Worm (Caenorhabditis elegans): ENCODE data around the gene col-91.

- TF ChIP-seq crh-2 (tag; optimal IDR thresholded peaks at IDR 0.05) = no peak
- TF ChIP-seq R02D3.7 (tag; optimal IDR thresholded peaks at IDR 0.05) = no peak
- TF ChIP-seq skn-1 (tag; optimal IDR thresholded peaks at IDR 0.05) = no peak
- TF ChIP-seq lin-13 (GFP tag; optimal IDR thresholded peaks at IDR 0.05) = no peak
- TF ChIP-seq nhr-10 (tag; optimal IDR thresholded peaks at IDR 0.05) = no peak
- TF ChIP-seq nhr-11 (tag; optimal IDR thresholded peaks at IDR 0.05) = no peak
- TF ChIP-seq lsy-2 (tag; optimal IDR thresholded peaks at IDR 0.05) = no peak
- TF ChIP-seq ama-1 (optimal IDR thresholded peaks at IDR 0.05) = no peak
- TF ChIP-seq lin-11 (tag; optimal IDR thresholded peaks at IDR 0.05) = no peak
- no peak for TF ChIP-seq elt-3 (tag; optimal IDR thresholded peaks at IDR 0.05)
- TF ChIP-seq alr-1 (tag; optimal IDR thresholded peaks at IDR 0.05) = no peak
- TF ChIP-seq unc-62 (GFP tag; optimal IDR thresholded peaks at IDR 0.05) = no peak
Observed at ce11 chrIII:8293260-8293659, 29.8 kb upstream of the col-91 start.
